Fruit fly (Drosophila melanogaster): Measurements from ENCODE around the gene CG45075.
A peak's percentile ranks its signal among the peaks of the same experiment; 100 is the strongest.

Gene CG45075

dm6 chr2L:6088371-6089365 is 2.5 kb upstream of the CG45075 start (continued):
- TF ChIP-seq CG14014 (GFP tag; IDR thresholded peaks at IDR 0.05) (no peak), CG15073 (GFP tag; optimal IDR thresholded peaks at IDR 0.05) (no peak), CG7357 (GFP tag; IDR thresholded peaks at IDR 0.05) (no peak), mld (GFP tag; IDR thresholded peaks at IDR 0.05; ENCODE audit: partially characterized antibody) (no peak), Mrtf (GFP tag; IDR thresholded peaks at IDR 0.05) (no peak), Opbp (GFP tag; IDR thresholded peaks at IDR 0.05; ENCODE audit: partially characterized antibody) (peak; percentile 82), B-H2 (GFP tag; optimal IDR thresholded peaks at IDR 0.05) (peak; percentile 60), nerfin-2 (GFP tag; IDR thresholded peaks at IDR 0.05; ENCODE audit: partially characterized antibody) (peak; percentile 51; the same call in 1 of the 2 replicates), CG17912 (GFP tag; optimal IDR thresholded peaks at IDR 0.05) (peak; percentile 43), ind (GFP tag; optimal IDR thresholded peaks at IDR 0.05) (no peak), chm (GFP tag; IDR thresholded peaks at IDR 0.05) (peak; percentile 70; the same call in 1 of the 2 replicates), sisA (GFP tag; IDR thresholded peaks at IDR 0.05) (no peak), CG15514 (GFP tag; optimal IDR thresholded peaks at IDR 0.05) (peak; percentile 7), da (GFP tag; optimal IDR thresholded peaks at IDR 0.05) (peak; percentile 73), CG42726 (GFP tag; IDR thresholded peaks at IDR 0.05; ENCODE audit: partially characterized antibody) (peak; percentile 100), GATAe (GFP tag; conservative IDR thresholded peaks at IDR 0.05) (peak; percentile 66; the same call in 1 of the 2 replicates), CG9797 (GFP tag; optimal IDR thresholded peaks at IDR 0.05) (no peak), hkb (optimal IDR thresholded peaks at IDR 0.05) (no peak), hkb (GFP tag; IDR thresholded peaks at IDR 0.05) (0 out of 2 replicates have a peak, but pooled peaks have one; percentile 11), CG12071 (GFP tag; optimal IDR thresholded peaks at IDR 0.05) (no peak), Optix (GFP tag; IDR thresholded peaks at IDR 0.05) (no peak), odd (GFP tag; optimal IDR thresholded peaks at IDR 0.05) (no peak), CG11247 (GFP tag; IDR thresholded peaks at IDR 0.05) (no peak), CG4404 (GFP tag; IDR thresholded peaks at IDR 0.05) (no peak), ci (GFP tag; IDR thresholded peaks at IDR 0.05) (peak; percentile 74), CG4424 (GFP tag; optimal IDR thresholded peaks at IDR 0.05) (no peak), hth (optimal IDR thresholded peaks at IDR 0.05) (no peak), lilli (GFP tag; optimal IDR thresholded peaks at IDR 0.05) (peak; percentile 38), CG8089 (GFP tag; optimal IDR thresholded peaks at IDR 0.05) (no peak), Hr78 (GFP tag; optimal IDR thresholded peaks at IDR 0.05) (peak in 1 of 2 experiments; percentile 82), CG3995 (GFP tag; optimal IDR thresholded peaks at IDR 0.05) (no peak), CG3281 (GFP tag; optimal IDR thresholded peaks at IDR 0.05) (peak; percentile 53), BtbVII (GFP tag; optimal IDR thresholded peaks at IDR 0.05) (no peak), CG2678 (tag; optimal IDR thresholded peaks at IDR 0.05) (peak; percentile 30), pho (GFP tag; optimal IDR thresholded peaks at IDR 0.05) (peak; percentile 8), unc-4 (GFP tag; IDR thresholded peaks at IDR 0.05; ENCODE audit: partially characterized antibody) (0 out of 2 replicates have a peak, but pooled peaks have one; percentile 38), pros (GFP tag; optimal IDR thresholded peaks at IDR 0.05) (peak; percentile 99), her (GFP tag; optimal IDR thresholded peaks at IDR 0.05) (peak; percentile 43), CG12155 (GFP tag; optimal IDR thresholded peaks at IDR 0.05) (peak; percentile 100), CG7745 (tag; optimal IDR thresholded peaks at IDR 0.05) (peak; percentile 52), bbx (GFP tag; IDR thresholded peaks at IDR 0.05; ENCODE audit: partially characterized antibody) (peak; percentile 71), Hr39 (optimal IDR thresholded peaks at IDR 0.05) (no peak), fru (optimal IDR thresholded peaks at IDR 0.05) (peak; percentile 66), CG15269 (tag; optimal IDR thresholded peaks at IDR 0.05) (no peak), Hmx (GFP tag; optimal IDR thresholded peaks at IDR 0.05) (no peak), CG15479 (GFP tag; optimal IDR thresholded peaks at IDR 0.05) (peak; percentile 100), onecut (GFP tag; IDR thresholded peaks at IDR 0.05) (peak; percentile 90), vvl (GFP tag; IDR thresholded peaks at IDR 0.05) (peak; percentile 61), dysf (GFP tag; IDR thresholded peaks at IDR 0.05) (no peak)

Measured in whole organism, embryonic.